Worm (Caenorhabditis elegans) whole organism, midembryonic: ENCODE results near the gene VM106R.1.
A peak's percentile ranks its signal among the peaks of the same experiment; 100 is the strongest.

Experiments used
- T22C8.4 ChIP-seq: fragments of 200-800 bp; sonication (Bioruptor generic); IDR thresholded peaks from 2 replicates; pipeline ENCODE4 v1.3.6; 2022; ENCODE audit warnings: missing genetic modification characterization, missing compliant biosample characterization
- flt-1 ChIP-seq: fragments of 200-800 bp; sonication (Bioruptor generic); IDR thresholded peaks from 2 replicates; pipeline ENCODE4 v1.3.6; 2022; ENCODE audit warnings: missing genetic modification characterization, missing compliant biosample characterization
- klf-2 ChIP-seq: fragments of 200-800 bp; sonication (Bioruptor generic); conservative IDR thresholded peaks from 2 replicates; pipeline ENCODE4 v1.3.6; 2022; ENCODE audit warnings: missing genetic modification reagents, missing genetic modification characterization, missing compliant biosample characterization
- ref-1 ChIP-seq: fragments of 200-800 bp; sonication (Bioruptor generic); conservative IDR thresholded peaks from 2 replicates; pipeline ENCODE4 v1.3.6; 2022; ENCODE audit warnings: missing genetic modification reagents, missing genetic modification characterization, missing compliant biosample characterization
- ztf-29 ChIP-seq: fragments of 200-800 bp; sonication (Bioruptor generic); IDR thresholded peaks from 2 replicates; pipeline ENCODE4 v1.3.6; 2022; ENCODE audit warnings: missing genetic modification reagents, missing genetic modification characterization, missing compliant biosample characterization

DNA sequence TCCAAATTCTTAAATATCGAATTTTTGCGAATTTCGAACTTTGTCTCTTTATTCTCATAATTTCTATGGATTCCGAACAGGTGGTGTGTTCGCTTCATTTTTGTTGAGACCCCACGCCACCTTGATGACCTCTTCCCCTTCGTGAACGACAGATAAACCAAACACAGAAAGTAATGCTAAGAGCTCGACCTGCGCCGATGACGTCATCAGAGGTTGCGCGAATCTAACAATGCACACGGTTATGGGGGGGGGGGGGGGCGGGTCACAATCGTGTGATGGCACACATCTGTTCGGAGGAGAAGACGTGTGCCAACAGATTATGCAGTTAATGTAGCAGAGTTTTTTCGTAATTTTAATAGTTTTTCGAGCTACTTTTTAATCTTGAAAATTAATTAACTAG lies 44.7 kb downstream of the VM106R.1 start:
- no peak for TF ChIP-seq ref-1 (GFP tag; lab: Robert Waterston, UW)
- no peak for TF ChIP-seq ztf-29 (GFP tag; lab: Robert Waterston, UW)
- TF ChIP-seq flt-1 (GFP tag; lab: Robert Waterston, UW) = 0 out of 2 replicates have a peak, but pooled peaks have one; percentile 19
- no peak for TF ChIP-seq T22C8.4 (GFP tag; lab: Robert Waterston, UW)
- no peak for TF ChIP-seq klf-2 (GFP tag; lab: Robert Waterston, UW)
